Worm (Caenorhabditis elegans): ENCODE data around the gene K07F5.22.

DNA sequence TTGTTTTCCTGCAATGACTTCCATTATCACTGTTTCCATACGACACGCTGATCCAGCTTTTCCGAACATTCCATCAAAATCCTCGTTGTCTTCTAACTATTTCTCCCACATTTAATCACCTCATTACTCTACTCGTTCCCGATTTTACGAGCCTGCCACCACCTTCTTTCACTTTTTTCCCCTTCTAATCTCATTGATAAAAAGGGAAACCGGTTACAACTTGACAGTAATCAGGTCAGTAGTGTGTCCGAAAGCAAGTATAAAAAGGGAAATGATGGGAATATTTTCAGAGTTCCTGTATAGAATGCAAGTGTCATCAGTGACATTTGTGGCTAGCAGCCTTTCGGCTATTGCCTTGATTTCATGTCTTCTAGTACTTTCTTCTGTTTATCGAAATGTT is 43.3 kb upstream of the K07F5.22 start, which contains the start of gene col-123:
- TF ChIP-seq unc-62 (GFP tag; optimal IDR thresholded peaks at IDR 0.05) (no peak), unc-130 (tag; optimal IDR thresholded peaks at IDR 0.05) (no peak), zip-4 (GFP tag; optimal IDR thresholded peaks at IDR 0.05) (no peak), skn-1 (tag; optimal IDR thresholded peaks at IDR 0.05) (no peak), jun-1 (tag; optimal IDR thresholded peaks at IDR 0.05) (no peak), lin-13 (GFP tag; optimal IDR thresholded peaks at IDR 0.05) (no peak), nhr-71 (tag; optimal IDR thresholded peaks at IDR 0.05) (no peak), unc-86 (tag; optimal IDR thresholded peaks at IDR 0.05) (no peak), mdl-1 (tag; optimal IDR thresholded peaks at IDR 0.05) (no peak), fkh-10 (GFP tag; optimal IDR thresholded peaks at IDR 0.05) (no peak), lin-35 (GFP tag; optimal IDR thresholded peaks at IDR 0.05) (no peak), nhr-20 (tag; optimal IDR thresholded peaks at IDR 0.05) (no peak), dpl-1 (GFP tag; optimal IDR thresholded peaks at IDR 0.05) (no peak)
